Worm (Caenorhabditis elegans) whole organism, late embryonic: ENCODE measurements around the gene R10F2.4.

Experiments
- K09A11.1 ChIP-seq: sonication (generic microtip); optimal IDR thresholded peaks from 2 replicates; lab custom pipeline; 2017; ENCODE audit warnings: antibody characterized with exemption, mild to moderate bottlenecking, missing genetic modification characterization, missing compliant biosample characterization; ENCODE audit not compliant: insufficient read depth
- ceh-14 ChIP-seq: sonication (generic microtip); optimal IDR thresholded peaks from 2 replicates; lab custom pipeline; 2016; ENCODE audit warnings: missing genotype, missing genetic modification characterization, missing compliant biosample characterization
- ceh-2 ChIP-seq: sonication (generic microtip); optimal IDR thresholded peaks from 2 replicates; lab custom pipeline; 2016; ENCODE audit warnings: missing genotype, missing genetic modification characterization, missing compliant biosample characterization
- ceh-31 ChIP-seq: sonication (generic microtip); optimal IDR thresholded peaks from 2 replicates; lab custom pipeline; 2016; ENCODE audit warnings: missing genetic modification characterization, missing compliant biosample characterization
- ceh-34 ChIP-seq: sonication (generic microtip); optimal IDR thresholded peaks from 2 replicates; lab custom pipeline; 2016; ENCODE audit warnings: mild to moderate bottlenecking, missing genetic modification characterization, missing compliant biosample characterization
- ceh-45 ChIP-seq: fragments of 200-800 bp; sonication (Bioruptor generic); IDR thresholded peaks from 2 replicates; pipeline ENCODE4 v1.3.6; 2022; ENCODE audit warnings: missing genetic modification reagents, missing genetic modification characterization, missing compliant biosample characterization
- ceh-6 ChIP-seq: fragments of 200-800 bp; sonication (Bioruptor generic); optimal IDR thresholded peaks from 2 replicates; lab custom pipeline; 2018; ENCODE audit warnings: mild to moderate bottlenecking, missing genetic modification characterization, missing compliant biosample characterization
- ceh-9 ChIP-seq: sonication (generic microtip); optimal IDR thresholded peaks from 2 replicates; lab custom pipeline; 2016; ENCODE audit warnings: mild to moderate bottlenecking, missing genetic modification characterization, inconsistent platforms, missing compliant biosample characterization
- che-1 ChIP-seq: sonication (generic microtip); optimal IDR thresholded peaks from 2 replicates; lab custom pipeline; 2016; ENCODE audit warnings: mild to moderate bottlenecking, missing genetic modification characterization, missing compliant biosample characterization
- dve-1 ChIP-seq: sonication (generic microtip); optimal IDR thresholded peaks from 2 replicates; lab custom pipeline; 2017; ENCODE audit warnings: antibody characterized with exemption, mild to moderate bottlenecking, missing genetic modification characterization, missing compliant biosample characterization
- elt-4 ChIP-seq: sonication (generic microtip); optimal IDR thresholded peaks from 2 replicates; lab custom pipeline; 2016; ENCODE audit warnings: missing genetic modification characterization, missing compliant biosample characterization
- eyg-1 ChIP-seq: sonication (generic microtip); optimal IDR thresholded peaks from 2 replicates; lab custom pipeline; 2016; ENCODE audit warnings: missing genotype, missing genetic modification characterization, missing compliant biosample characterization
- fkh-10 ChIP-seq: fragments of 150-350 bp; optimal IDR thresholded peaks from 2 replicates; lab custom pipeline; 2014; ENCODE audit warnings: missing biosample characterization, missing genetic modification reagents, missing genetic modification characterization
- fkh-6 ChIP-seq: sonication (generic microtip); optimal IDR thresholded peaks from 2 replicates; lab custom pipeline; 2016; ENCODE audit warnings: missing genetic modification characterization, missing compliant biosample characterization
- lim-6 ChIP-seq: sonication (generic microtip); optimal IDR thresholded peaks from 2 replicates; lab custom pipeline; 2016; ENCODE audit warnings: missing genetic modification characterization, missing compliant biosample characterization
- lin-11 ChIP-seq: fragments of 200-800 bp; sonication (Bioruptor generic); optimal IDR thresholded peaks from 2 replicates; lab custom pipeline; 2018; ENCODE audit warnings: mild to moderate bottlenecking, missing genetic modification characterization, missing compliant biosample characterization
- madf-2 ChIP-seq: sonication (generic microtip); optimal IDR thresholded peaks from 2 replicates; lab custom pipeline; 2017; ENCODE audit warnings: missing genetic modification characterization, missing compliant biosample characterization
- nhr-11 ChIP-seq: fragments of 150-350 bp; optimal IDR thresholded peaks from 2 replicates; lab custom pipeline; 2014; ENCODE audit warnings: missing biosample characterization, missing genetic modification characterization
- nhr-232 ChIP-seq: sonication (generic microtip); optimal IDR thresholded peaks from 2 replicates; lab custom pipeline; 2016; ENCODE audit warnings: missing genetic modification characterization, missing compliant biosample characterization
- odd-2 ChIP-seq: sonication (generic microtip); optimal IDR thresholded peaks from 2 replicates; lab custom pipeline; 2017; ENCODE audit warnings: antibody characterized with exemption, mild to moderate bottlenecking, missing genetic modification characterization, missing compliant biosample characterization
- pat-9 ChIP-seq: fragments of 200-800 bp; sonication (Bioruptor generic); optimal IDR thresholded peaks from 2 replicates; lab custom pipeline; 2018; ENCODE audit warnings: mild to moderate bottlenecking, missing genetic modification characterization, moderate library complexity, missing compliant biosample characterization
- pax-1 ChIP-seq: fragments of 150-350 bp; optimal IDR thresholded peaks from 2 replicates; lab custom pipeline; 2014; ENCODE audit warnings: missing biosample characterization, missing genetic modification characterization
- pros-1 ChIP-seq: fragments of 150-350 bp; optimal IDR thresholded peaks from 2 replicates; lab custom pipeline; 2014; ENCODE audit warnings: missing biosample characterization, missing genetic modification reagents, missing genetic modification characterization
- sdc-2 ChIP-seq: sonication (generic microtip); optimal IDR thresholded peaks from 2 replicates; lab custom pipeline; 2016; ENCODE audit warnings: missing genotype, missing genetic modification characterization, missing compliant biosample characterization
- tbx-2 ChIP-seq: sonication (generic microtip); optimal IDR thresholded peaks from 2 replicates; lab custom pipeline; 2016; ENCODE audit warnings: missing genetic modification characterization, missing compliant biosample characterization
- tbx-7 ChIP-seq: sonication (generic microtip); optimal IDR thresholded peaks from 2 replicates; lab custom pipeline; 2016; ENCODE audit warnings: missing genotype, missing genetic modification characterization, missing compliant biosample characterization
- ttx-3 ChIP-seq: sonication (generic microtip); optimal IDR thresholded peaks from 2 replicates; lab custom pipeline; 2016; ENCODE audit warnings: missing genetic modification reagents, missing genetic modification characterization, missing compliant biosample characterization
- unc-3 ChIP-seq, 2 experiments: fragments of 200-800 bp in 1 of 2; sonication (Bioruptor generic) in 1 of 2; sonication (generic microtip) in 1 of 2; conservative IDR thresholded peaks in 1 of 2; optimal IDR thresholded peaks in 1 of 2; 2 replicates each; pipeline versions ENCODE4 v1.3.6 to Lab custom; 2016 to 2022; ENCODE audit warnings: missing compliant biosample characterization in 2 of 2, missing genetic modification characterization in 2 of 2, missing genetic modification reagents in 1 of 2
- unc-42 ChIP-seq: sonication (generic microtip); optimal IDR thresholded peaks from 2 replicates; lab custom pipeline; 2016; ENCODE audit warnings: missing genotype, missing genetic modification characterization, missing compliant biosample characterization
- unc-55 ChIP-seq: sonication (generic microtip); optimal IDR thresholded peaks from 2 replicates; lab custom pipeline; 2017; ENCODE audit warnings: missing biosample characterization, missing genetic modification reagents, missing genetic modification characterization
- unc-86 ChIP-seq: sonication (generic microtip); optimal IDR thresholded peaks from 2 replicates; lab custom pipeline; 2016; ENCODE audit warnings: missing genetic modification characterization, missing compliant biosample characterization
- zip-5 ChIP-seq: sonication (generic microtip); optimal IDR thresholded peaks from 2 replicates; lab custom pipeline; 2016; ENCODE audit warnings: missing genetic modification characterization, missing compliant biosample characterization

Gene R10F2.4

ce11 chrIII:2937780-2938179 lies 14.9 kb upstream of the R10F2.4 start:
- TF ChIP-seq ceh-2 (tag; lab: Kevin White, UChicago) (no peak), madf-2 (tag; lab: Kevin White, UChicago) (no peak), pros-1 (tag; lab: Kevin White, UChicago) (no peak), dve-1 (tag; lab: Kevin White, UChicago) (peak; percentile 75), ceh-14 (no peak), ceh-9 (tag; lab: Kevin White, UChicago) (no peak)
- TF ChIP-seq, all 69 proteins: peak for 1

DNA sequence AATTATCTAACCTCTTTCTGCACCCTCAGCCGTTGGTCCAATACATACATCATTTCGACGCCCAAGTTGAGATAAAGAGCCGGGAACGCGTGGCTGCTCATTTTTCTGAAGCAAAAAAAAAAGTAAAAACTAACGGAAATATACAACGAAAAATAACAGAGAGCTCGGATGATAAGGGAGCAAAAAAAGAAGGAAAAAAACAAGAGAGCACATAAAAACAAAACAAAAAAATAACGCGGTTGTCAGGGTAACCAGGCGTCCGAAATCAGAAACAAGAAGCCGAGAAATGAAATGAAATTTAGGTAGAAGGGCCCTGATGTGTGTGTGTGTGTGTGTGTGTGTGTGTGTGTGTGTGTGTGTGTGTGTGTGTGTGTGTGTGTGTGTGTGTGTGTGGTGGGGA lies 1.7 kb upstream of the R10F2.4 start, which contains the start of gene R10F2.5:
Gene R10F2.5 (minus strand): TSS at position 101 of the 400 bp plus-strand sequence.
- no peak for TF ChIP-seq ceh-9 (tag; lab: Kevin White, UChicago)
- no peak for TF ChIP-seq unc-86 (tag; lab: Kevin White, UChicago)
- no peak for TF ChIP-seq lin-11 (tag; lab: Kevin White, UChicago)
- TF ChIP-seq fkh-10 (GFP tag; lab: Kevin White, UChicago) = no peak
- TF ChIP-seq nhr-11 (tag; lab: Kevin White, UChicago) = no peak
- no peak for TF ChIP-seq pat-9 (tag; lab: Kevin White, UChicago)
- TF ChIP-seq odd-2 (tag; lab: Kevin White, UChicago) = no peak
- TF ChIP-seq eyg-1 (tag; lab: Kevin White, UChicago) = no peak
- no peak for TF ChIP-seq ttx-3 (tag; lab: Kevin White, UChicago)
- no peak for TF ChIP-seq nhr-232 (tag; lab: Kevin White, UChicago)
- no peak for TF ChIP-seq zip-5 (tag; lab: Kevin White, UChicago)
- TF ChIP-seq che-1 = no peak
- no peak for TF ChIP-seq sdc-2 (tag; lab: Kevin White, UChicago)
- TF ChIP-seq pax-1 (tag; lab: Kevin White, UChicago) = no peak
- TF ChIP-seq ceh-34 (tag; lab: Kevin White, UChicago) = no peak
- no peak for TF ChIP-seq tbx-2 (tag; lab: Kevin White, UChicago)
- no peak for TF ChIP-seq unc-55 (GFP tag; lab: Kevin White, UChicago)
- TF ChIP-seq elt-4 (tag; lab: Kevin White, UChicago) = no peak

- TF ChIP-seq tbx-7 = no peak
- TF ChIP-seq unc-42 (tag; lab: Kevin White, UChicago) = peak; percentile 74
Observed at ce11 chrIII:2920866-2921265, 2.0 kb downstream of the R10F2.4 start.

DNA sequence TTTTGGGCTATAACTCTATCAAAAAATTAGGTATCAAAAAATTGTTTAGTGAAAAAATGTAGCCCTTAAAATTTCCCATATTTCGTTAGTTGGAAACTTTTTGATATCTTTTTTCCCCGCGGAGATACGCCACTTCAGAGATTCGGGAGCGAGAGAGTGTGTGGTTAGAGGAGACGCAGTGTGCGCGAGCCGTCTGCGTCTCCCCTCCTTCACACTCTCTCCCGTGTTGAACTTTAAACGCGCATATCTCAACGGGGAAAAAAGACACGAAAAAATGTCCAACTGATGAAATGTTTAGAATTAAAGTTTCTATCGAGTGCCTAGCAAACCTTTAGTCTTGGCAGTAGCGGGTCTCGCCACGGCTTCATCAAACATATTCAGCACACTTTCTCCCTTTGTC lies 2.6 kb downstream of the R10F2.4 start:
- TF ChIP-seq nhr-11 (tag; lab: Kevin White, UChicago) = no peak
- no peak for TF ChIP-seq ceh-6 (GFP tag; lab: Kevin White, UChicago)
- TF ChIP-seq K09A11.1 (tag; lab: Kevin White, UChicago) = no peak
- TF ChIP-seq fkh-6 (tag; lab: Kevin White, UChicago) = no peak

DNA sequence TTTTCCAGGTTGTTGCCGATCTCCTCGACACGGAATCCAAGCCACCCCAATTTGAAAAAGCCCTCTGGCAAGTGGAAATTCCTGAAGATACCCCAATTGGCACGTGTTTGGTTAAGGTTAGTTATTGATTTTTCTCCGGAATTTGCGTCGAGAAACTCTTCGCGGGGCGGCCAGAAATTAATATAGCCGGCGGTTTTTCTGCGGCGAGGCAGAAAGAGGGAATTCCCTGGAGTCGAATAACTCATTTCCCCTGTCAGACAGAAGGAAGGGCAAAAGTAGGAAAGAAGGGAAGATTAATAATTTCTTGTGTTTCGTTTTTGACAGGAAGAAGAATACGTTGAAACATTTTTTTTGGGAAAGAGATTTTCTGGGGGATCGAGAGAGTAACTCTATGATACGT lies 4.3 kb downstream of the R10F2.4 start:
- TF ChIP-seq ceh-45 (GFP tag; lab: Robert Waterston, UW) = no peak
- TF ChIP-seq unc-3 (GFP tag; conservative IDR thresholded peaks at IDR 0.05; lab: Robert Waterston, UW) = 0 out of 2 replicates have a peak, but pooled peaks have one; percentile 5
- TF ChIP-seq unc-3 (tag; optimal IDR thresholded peaks at IDR 0.05; lab: Kevin White, UChicago) = no peak
- no peak for TF ChIP-seq lim-6 (tag; lab: Kevin White, UChicago)
- no peak for TF ChIP-seq unc-55 (GFP tag; lab: Kevin White, UChicago)
- no peak for TF ChIP-seq fkh-10 (GFP tag; lab: Kevin White, UChicago)
- no peak for TF ChIP-seq elt-4 (tag; lab: Kevin White, UChicago)

ce11 chrIII:2914029-2914428 lies 8.9 kb downstream of the R10F2.4 start:
- TF ChIP-seq unc-42 (tag; lab: Kevin White, UChicago) (peak; percentile 99), fkh-10 (GFP tag; lab: Kevin White, UChicago) (peak; percentile 46), tbx-2 (tag; lab: Kevin White, UChicago) (no peak), ceh-31 (tag; lab: Kevin White, UChicago) (peak; percentile 13)
- TF ChIP-seq, all 69 proteins: peak for 3
